Worm (Caenorhabditis elegans) whole organism, young adult: ENCODE data around the gene nlp-41.
A peak's percentile ranks its signal among the peaks of the same experiment; 100 is the strongest.

Experiments
- B0019.2 ChIP-seq: fragments of 200-800 bp; sonication (Bioruptor generic); conservative IDR thresholded peaks from 2 replicates; pipeline ENCODE4 v1.3.6; 2022; ENCODE audit warnings: missing genetic modification reagents, missing genetic modification characterization, missing compliant biosample characterization
- B0261.1 ChIP-seq: sonication (generic microtip); optimal IDR thresholded peaks from 2 replicates; lab custom pipeline; 2016; ENCODE audit warnings: mild to moderate bottlenecking, missing genetic modification characterization, moderate library complexity, missing compliant biosample characterization
- C06A6.2 ChIP-seq: fragments of 200-800 bp; sonication (Bioruptor generic); conservative IDR thresholded peaks from 2 replicates; pipeline ENCODE4 v1.3.6; 2022; ENCODE audit warnings: missing genetic modification characterization, missing compliant biosample characterization
- F33H1.4 ChIP-seq: fragments of 200-800 bp; sonication (Bioruptor generic); IDR thresholded peaks from 2 replicates; pipeline ENCODE4 v1.3.6; 2022; ENCODE audit warnings: missing genetic modification reagents, missing genetic modification characterization, missing compliant biosample characterization
- F39B2.1 ChIP-seq: fragments of 200-800 bp; sonication (Bioruptor generic); IDR thresholded peaks from 2 replicates; pipeline ENCODE4 v1.3.6; 2022; ENCODE audit warnings: missing genetic modification reagents, missing genetic modification characterization, missing compliant biosample characterization
- F52B5.7 ChIP-seq: sonication (generic microtip); optimal IDR thresholded peaks from 2 replicates; lab custom pipeline; 2016; ENCODE audit warnings: mild to moderate bottlenecking, missing genetic modification characterization, missing compliant biosample characterization
- K11D2.4 ChIP-seq: fragments of 200-800 bp; sonication (Bioruptor generic); IDR thresholded peaks from 2 replicates; pipeline ENCODE4 v1.3.6; 2022; ENCODE audit warnings: missing genetic modification reagents, missing genetic modification characterization, missing compliant biosample characterization
- T26A5.8 ChIP-seq: sonication (generic microtip); optimal IDR thresholded peaks from 2 replicates; lab custom pipeline; 2016; ENCODE audit warnings: missing genetic modification characterization, missing compliant biosample characterization
- Y56A3A.18 ChIP-seq: fragments of 200-800 bp; sonication (Bioruptor generic); IDR thresholded peaks from 2 replicates; pipeline ENCODE4 v1.3.6; 2022; ENCODE audit warnings: missing genetic modification reagents, missing genetic modification characterization, missing compliant biosample characterization
- ama-1 ChIP-seq, 3 experiments: fragments of 150-350 bp in 1 of 3; sonication (generic microtip) in 2 of 3; optimal IDR thresholded peaks; 2 replicates each; lab custom pipeline; 2014 to 2018; ENCODE audit warnings: missing biosample characterization in 2 of 3, missing genetic modification characterization in 2 of 3, missing genetic modification reagents in 2 of 3
- attf-3 ChIP-seq: fragments of 200-800 bp; sonication (Bioruptor generic); conservative IDR thresholded peaks from 2 replicates; pipeline ENCODE4 v1.3.6; 2022; ENCODE audit warnings: missing genetic modification reagents, missing genetic modification characterization, missing compliant biosample characterization
- attf-5 ChIP-seq: fragments of 200-800 bp; sonication (Bioruptor generic); optimal IDR thresholded peaks from 2 replicates; lab custom pipeline; 2018; ENCODE audit warnings: mild to moderate bottlenecking, missing genetic modification characterization, missing compliant biosample characterization
- ccch-3 ChIP-seq: fragments of 200-800 bp; sonication (Bioruptor generic); optimal IDR thresholded peaks from 2 replicates; lab custom pipeline; 2018; ENCODE audit warnings: mild to moderate bottlenecking, missing genetic modification characterization, missing compliant biosample characterization
- ceh-40 ChIP-seq: fragments of 200-800 bp; sonication (Bioruptor generic); IDR thresholded peaks from 2 replicates; pipeline ENCODE4 v1.3.6; 2022; ENCODE audit warnings: missing genetic modification characterization, missing compliant biosample characterization
- ceh-79 ChIP-seq: sonication (generic microtip); optimal IDR thresholded peaks from 2 replicates; lab custom pipeline; 2017; ENCODE audit warnings: mild to moderate bottlenecking, missing genetic modification characterization, missing compliant biosample characterization
- dpff-1 ChIP-seq: sonication (generic microtip); optimal IDR thresholded peaks from 2 replicates; lab custom pipeline; 2017; ENCODE audit warnings: mild to moderate bottlenecking, missing genetic modification characterization, missing compliant biosample characterization
- egl-18 ChIP-seq: fragments of 200-800 bp; sonication (Bioruptor generic); IDR thresholded peaks from 2 replicates; pipeline ENCODE4 v1.3.6; 2022; ENCODE audit warnings: missing genetic modification reagents, missing genetic modification characterization, missing compliant biosample characterization
- fkh-3 ChIP-seq: sonication (generic microtip); optimal IDR thresholded peaks from 2 replicates; lab custom pipeline; 2016; ENCODE audit warnings: mild to moderate bottlenecking, missing genetic modification characterization, missing compliant biosample characterization
- hlh-26 ChIP-seq: fragments of 200-800 bp; sonication (Bioruptor generic); conservative IDR thresholded peaks from 2 replicates; pipeline ENCODE4 v1.3.6; 2022; ENCODE audit warnings: missing genetic modification reagents, missing genetic modification characterization, missing compliant biosample characterization
- hmg-1.2 ChIP-seq: fragments of 200-800 bp; sonication (Bioruptor generic); IDR thresholded peaks from 2 replicates; pipeline ENCODE4 v1.3.6; 2022; ENCODE audit warnings: missing genetic modification reagents, missing genetic modification characterization, missing compliant biosample characterization
- let-607 ChIP-seq, 2 experiments: fragments of 200-800 bp in 1 of 2; sonication (Bioruptor generic) in 1 of 2; sonication (generic microtip) in 1 of 2; optimal IDR thresholded peaks; 2 replicates each; lab custom pipeline; 2016 to 2018; ENCODE audit warnings: mild to moderate bottlenecking in 2 of 2, missing compliant biosample characterization in 2 of 2, missing genetic modification characterization in 2 of 2, moderate library complexity in 2 of 2, missing genotype in 1 of 2
- lsl-1 ChIP-seq: fragments of 200-800 bp; sonication (Bioruptor generic); optimal IDR thresholded peaks from 2 replicates; lab custom pipeline; 2018; ENCODE audit warnings: mild to moderate bottlenecking, missing genetic modification characterization, moderate library complexity, missing compliant biosample characterization
- madf-6 ChIP-seq: fragments of 200-800 bp; sonication (Bioruptor generic); IDR thresholded peaks from 2 replicates; pipeline ENCODE4 v1.3.6; 2022; ENCODE audit warnings: missing genetic modification reagents, missing genetic modification characterization, missing compliant biosample characterization
- mel-28 ChIP-seq: sonication (generic microtip); optimal IDR thresholded peaks from 2 replicates; lab custom pipeline; 2016; ENCODE audit warnings: borderline replicate concordance, mild to moderate bottlenecking, missing genetic modification characterization, missing compliant biosample characterization
- nfya-2 ChIP-seq: fragments of 200-800 bp; sonication (Bioruptor generic); IDR thresholded peaks from 2 replicates; pipeline ENCODE4 v1.3.6; 2022; ENCODE audit warnings: missing genetic modification reagents, missing genetic modification characterization, missing compliant biosample characterization
- nfyb-1 ChIP-seq: fragments of 200-800 bp; sonication (Bioruptor generic); IDR thresholded peaks from 2 replicates; pipeline ENCODE4 v1.3.6; 2022; ENCODE audit warnings: missing genetic modification reagents, missing genetic modification characterization, missing compliant biosample characterization
- nhr-80 ChIP-seq: sonication (generic microtip); optimal IDR thresholded peaks from 2 replicates; lab custom pipeline; 2016; ENCODE audit warnings: missing genetic modification characterization, missing compliant biosample characterization
- nhr-90 ChIP-seq: sonication (generic microtip); optimal IDR thresholded peaks from 2 replicates; lab custom pipeline; 2016; ENCODE audit warnings: missing genotype, mild to moderate bottlenecking, missing genetic modification characterization, missing compliant biosample characterization
- snpc-3.4 ChIP-seq: sonication (generic microtip); optimal IDR thresholded peaks from 2 replicates; lab custom pipeline; 2017; ENCODE audit warnings: missing genetic modification characterization, mild to moderate bottlenecking, missing compliant biosample characterization, antibody characterized with exemption, moderate library complexity, missing genotype, missing genetic modification reagents
- sptf-2 ChIP-seq: fragments of 200-800 bp; sonication (Bioruptor generic); optimal IDR thresholded peaks from 2 replicates; lab custom pipeline; 2018; ENCODE audit warnings: mild to moderate bottlenecking, missing genetic modification characterization, missing compliant biosample characterization
- unc-130 ChIP-seq: sonication (generic microtip); optimal IDR thresholded peaks from 2 replicates; lab custom pipeline; 2016; ENCODE audit warnings: missing genetic modification reagents, missing genetic modification characterization, missing compliant biosample characterization
- ztf-25 ChIP-seq: fragments of 200-800 bp; sonication (Bioruptor generic); IDR thresholded peaks from 2 replicates; pipeline ENCODE4 v1.3.6; 2022; ENCODE audit warnings: missing genetic modification reagents, missing genetic modification characterization, missing compliant biosample characterization

The nlp-41 gene

ce11 chrII:14507563-14507962, 43.1 kb upstream of the nlp-41 start, which contains the start of the genes K10H10.7 and K10H10.10:
Gene K10H10.7, minus strand, starts transcription at chrII:14507663.
Gene K10H10.10, plus strand, starts transcription at chrII:14507766.
- no peak for TF ChIP-seq F39B2.1 (GFP tag; lab: Robert Waterston, UW)
- no peak for TF ChIP-seq sptf-2 (GFP tag; lab: Kevin White, UChicago)
- no peak for TF ChIP-seq F52B5.7 (tag; lab: Kevin White, UChicago)
- no peak for TF ChIP-seq snpc-3.4 (tag; lab: Kevin White, UChicago)
- no peak for TF ChIP-seq nhr-90 (tag; lab: Kevin White, UChicago)
- TF ChIP-seq let-607 (tag; optimal IDR thresholded peaks at IDR 0.05; lab: Kevin White, UChicago) = no peak
- TF ChIP-seq ztf-25 (GFP tag; lab: Robert Waterston, UW) = no peak
- no peak for TF ChIP-seq attf-5 (GFP tag; lab: Kevin White, UChicago)
- TF ChIP-seq ceh-40 (GFP tag; lab: Robert Waterston, UW) = no peak
- TF ChIP-seq attf-3 = no peak
- TF ChIP-seq unc-130 (GFP tag; lab: Kevin White, UChicago) = no peak
- TF ChIP-seq B0019.2 (GFP tag; lab: Robert Waterston, UW) = no peak
- TF ChIP-seq ccch-3 (GFP tag; lab: Kevin White, UChicago) = no peak

- peak; percentile 5 for TF ChIP-seq nhr-80 (tag; lab: Kevin White, UChicago)
- TF ChIP-seq hmg-1.2 (GFP tag; lab: Robert Waterston, UW) = no peak
- TF ChIP-seq, all 124 proteins: peak for 1
Observed at ce11 chrII:14510162-14510561, 40.6 kb upstream of the nlp-41 start.

ce11 chrII:14511189-14511588, 39.5 kb upstream of the nlp-41 start, which contains the start of gene K10H10.13:
Gene K10H10.13, minus strand, starts transcription at chrII:14511289.
- TF ChIP-seq egl-18 (GFP tag; lab: Robert Waterston, UW) (no peak), ceh-40 (GFP tag; lab: Robert Waterston, UW) (no peak), lsl-1 (GFP tag; lab: Kevin White, UChicago) (no peak), K11D2.4 (GFP tag; lab: Robert Waterston, UW) (no peak), ama-1 (optimal IDR thresholded peaks at IDR 0.05; lab: Kevin White, UChicago) (no peak), ama-1 (GFP tag; optimal IDR thresholded peaks at IDR 0.05; lab: Kevin White, UChicago) (no peak), Y56A3A.18 (GFP tag; lab: Robert Waterston, UW) (no peak), madf-6 (no peak), nfya-2 (GFP tag; lab: Robert Waterston, UW) (no peak), mel-28 (tag; lab: Kevin White, UChicago) (no peak), nhr-80 (tag; lab: Kevin White, UChicago) (no peak), C06A6.2 (GFP tag; lab: Robert Waterston, UW) (no peak), ceh-79 (tag; lab: Kevin White, UChicago) (no peak), dpff-1 (no peak), B0261.1 (tag; lab: Kevin White, UChicago) (no peak), F33H1.4 (GFP tag; lab: Robert Waterston, UW) (no peak), nfyb-1 (GFP tag; lab: Robert Waterston, UW) (no peak)

DNA sequence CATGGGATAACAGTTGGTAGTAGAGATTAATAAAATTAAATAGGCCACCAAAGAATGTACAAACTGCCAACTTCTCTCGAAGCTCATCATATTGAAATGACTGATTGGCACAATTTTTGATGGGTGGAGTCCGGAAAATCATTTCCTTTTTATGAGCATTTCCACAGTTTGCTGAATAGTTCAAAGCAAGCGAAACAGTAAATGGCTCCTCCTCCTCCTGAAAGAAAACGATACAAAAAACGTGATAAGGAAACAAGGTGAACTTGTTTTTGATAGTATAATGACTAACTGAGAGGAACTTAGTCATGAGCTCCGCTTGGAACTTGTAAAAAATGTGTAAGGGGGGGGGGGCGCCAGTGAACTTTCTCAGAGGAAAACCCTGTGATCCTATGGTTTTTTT, 35.7 kb upstream of the nlp-41 start, which contains the start of gene K10H10.9:
Gene K10H10.9 (minus strand): TSS at position 101 of the 400 bp plus-strand sequence.
- TF ChIP-seq hlh-26 (no peak), T26A5.8 (tag; lab: Kevin White, UChicago) (no peak), fkh-3 (no peak)

DNA sequence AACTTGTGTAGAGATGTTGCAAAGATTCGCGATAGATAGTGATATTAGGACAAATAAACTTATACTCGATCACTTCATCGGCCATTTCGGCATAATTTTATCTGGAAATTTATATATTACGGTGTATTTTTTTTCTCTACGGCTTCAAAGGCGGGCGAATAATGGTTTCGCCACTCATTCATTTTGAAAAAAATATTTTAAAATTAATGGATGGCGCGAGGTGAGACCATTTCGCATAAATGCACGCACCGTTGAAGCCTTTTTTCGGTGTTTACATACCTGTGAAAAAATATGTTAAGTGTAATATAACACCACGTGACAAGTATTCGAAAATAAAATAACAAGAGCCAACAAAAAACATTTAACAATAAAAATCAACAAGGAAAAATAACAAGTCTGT, 28.7 kb upstream of the nlp-41 start, which contains the start of gene btb-19:
Gene btb-19 (minus strand): TSS at position 101 of the 400 bp plus-strand sequence.
- no peak for TF ChIP-seq Y56A3A.18 (GFP tag; lab: Robert Waterston, UW)
